Worm (Caenorhabditis elegans): Measurements from ENCODE around the gene tkr-2.

DNA sequence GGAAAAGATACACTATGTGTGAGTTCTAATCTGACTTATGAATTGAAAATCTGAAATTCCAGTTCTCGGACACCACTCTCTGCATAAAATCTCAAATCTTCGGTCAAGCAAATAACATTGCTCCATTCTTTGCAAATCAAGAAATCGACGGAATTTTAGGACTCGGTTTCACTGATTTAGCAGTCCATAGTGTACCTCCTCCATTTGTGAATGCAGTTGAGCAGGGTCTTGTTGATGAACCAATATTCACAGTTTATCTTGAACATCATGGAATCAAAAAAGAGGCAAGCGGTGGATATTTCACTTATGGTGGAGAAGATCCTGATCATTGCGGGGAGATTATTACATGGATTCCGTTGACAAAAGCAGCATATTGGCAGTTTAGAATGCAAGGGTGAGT is 14.7 kb upstream of the tkr-2 start:
- no peak for TF ChIP-seq zag-1 (tag; optimal IDR thresholded peaks at IDR 0.05)
- no peak for TF ChIP-seq nhr-23 (tag; optimal IDR thresholded peaks at IDR 0.05)
- TF ChIP-seq R02D3.7 (tag; optimal IDR thresholded peaks at IDR 0.05) = no peak
- TF ChIP-seq ZK546.5 (tag; optimal IDR thresholded peaks at IDR 0.05) = no peak
- no peak for TF ChIP-seq pqm-1 (tag; optimal IDR thresholded peaks at IDR 0.05)
- TF ChIP-seq nhr-76 (tag; optimal IDR thresholded peaks at IDR 0.05) = no peak
- TF ChIP-seq lsy-12 (tag; optimal IDR thresholded peaks at IDR 0.05) = no peak
- TF ChIP-seq tbx-2 (tag; optimal IDR thresholded peaks at IDR 0.05) = no peak
- no peak for TF ChIP-seq egl-27 (tag; optimal IDR thresholded peaks at IDR 0.05)
